Worm (Caenorhabditis elegans) whole organism, L4 larva: ENCODE measurements around the gene sumv-1.

ENCODE experiments used
- F37D6.2 ChIP-seq: sonication (generic microtip); optimal IDR thresholded peaks from 2 replicates; lab custom pipeline; 2016; ENCODE audit warnings: mild to moderate bottlenecking, missing genetic modification characterization, missing compliant biosample characterization
- dpl-1 ChIP-seq: fragments of 150-350 bp; optimal IDR thresholded peaks from 2 replicates; lab custom pipeline; 2014; ENCODE audit warnings: missing biosample characterization, missing genetic modification reagents, missing genetic modification characterization
- lin-29 ChIP-seq: fragments of 200-800 bp; sonication (Bioruptor generic); IDR thresholded peaks from 2 replicates; pipeline ENCODE4 v1.3.6; 2022; ENCODE audit warnings: missing genetic modification reagents, missing genetic modification characterization, missing compliant biosample characterization
- madf-5 ChIP-seq, 2 experiments: fragments of 200-800 bp; sonication (Bioruptor generic); IDR thresholded peaks; 2 replicates each; pipeline ENCODE4 v1.3.6; 2022; ENCODE audit warnings: missing compliant biosample characterization in 2 of 2, missing genetic modification characterization in 2 of 2
- nhr-48 ChIP-seq: sonication (generic microtip); optimal IDR thresholded peaks from 2 replicates; lab custom pipeline; 2016; ENCODE audit warnings: mild to moderate bottlenecking, missing genetic modification characterization, missing compliant biosample characterization
- pha-4 ChIP-seq, 2 experiments: fragments of 150-350 bp in 1 of 2; fragments of 200-800 bp in 1 of 2; sonication (Bioruptor generic) in 1 of 2; IDR thresholded peaks in 1 of 2; optimal IDR thresholded peaks in 1 of 2; 2 replicates each; pipeline versions ENCODE4 v1.3.6 to Lab custom; 2014 to 2022; ENCODE audit warnings: missing genetic modification characterization in 2 of 2, missing genetic modification reagents in 2 of 2, missing biosample characterization in 1 of 2, missing compliant biosample characterization in 1 of 2

DNA sequence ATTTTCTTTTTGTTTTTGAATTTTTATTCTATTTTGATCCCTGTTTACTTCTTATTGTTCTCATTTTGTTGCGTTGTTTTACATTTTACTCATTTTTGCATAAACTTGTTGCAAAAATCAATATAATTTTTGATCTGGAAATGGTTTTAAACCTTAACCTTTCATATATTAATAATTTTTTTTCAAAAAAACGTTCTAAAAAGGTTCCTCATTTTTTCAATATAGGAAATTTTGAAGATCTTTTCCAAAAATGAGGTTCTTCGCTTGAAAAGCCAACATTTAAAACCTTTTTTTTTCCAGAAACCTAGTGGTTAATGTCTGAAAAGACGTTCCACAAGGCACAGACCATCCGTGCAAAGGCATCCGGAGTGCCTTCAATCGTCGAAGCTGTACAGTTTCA is 6.4 kb upstream of the sumv-1 start, which contains the start of gene gop-3:
- TF ChIP-seq nhr-48 (tag; lab: Kevin White, UChicago) (no peak), madf-5 (GFP tag; IDR thresholded peaks at IDR 0.05; lab: Robert Waterston, UW) (no peak), F37D6.2 (tag; lab: Kevin White, UChicago) (no peak), dpl-1 (no peak), lin-29 (GFP tag; lab: Robert Waterston, UW) (no peak), pha-4 (GFP tag; IDR thresholded peaks at IDR 0.05; lab: Robert Waterston, UW) (no peak), pha-4 (tag; optimal IDR thresholded peaks at IDR 0.05; lab: Kevin White, UChicago) (no peak)
